Fruit fly (Drosophila melanogaster): Measurements from ENCODE around the gene Sgf11.

- TF ChIP-seq CG7045 (GFP tag; optimal IDR thresholded peaks at IDR 0.05): no peak
- no peak for TF ChIP-seq CG11617 (GFP tag; optimal IDR thresholded peaks at IDR 0.05)
- no peak for TF ChIP-seq ovo (GFP tag; optimal IDR thresholded peaks at IDR 0.05)
These were observed 44.9 kb downstream of the Sgf11 start for dm6 chr3L:18636782-18637181.
